Fruit fly (Drosophila melanogaster) whole organism, adult: ENCODE results near the gene CG14219.

Experiments
- CG12768 ChIP-seq: fragments of 200-800 bp; sonication (Bioruptor generic); optimal IDR thresholded peaks from 2 replicates; lab custom pipeline; 2017; ENCODE audit warnings: missing biosample characterization, missing genetic modification characterization, mild to moderate bottlenecking, moderate library complexity, missing genetic modification reagents
- CG14711 ChIP-seq: fragments of 200-800 bp; sonication (Bioruptor generic); optimal IDR thresholded peaks from 2 replicates; lab custom pipeline; 2018; ENCODE audit warnings: missing biosample characterization, mild to moderate bottlenecking, missing genetic modification characterization, moderate library complexity
- CG1620 ChIP-seq: fragments of 200-800 bp; sonication (Bioruptor generic); optimal IDR thresholded peaks from 2 replicates; lab custom pipeline; 2016; ENCODE audit warnings: missing biosample characterization, missing genetic modification characterization
- CG33017 ChIP-seq: fragments of 200-800 bp; sonication (Bioruptor generic); optimal IDR thresholded peaks from 2 replicates; lab custom pipeline; 2018; ENCODE audit warnings: missing biosample characterization, mild to moderate bottlenecking, missing genetic modification characterization, moderate library complexity
- Crg-1 ChIP-seq: fragments of 200-800 bp; sonication (Bioruptor generic); optimal IDR thresholded peaks from 2 replicates; lab custom pipeline; 2016; ENCODE audit warnings: missing biosample characterization, missing genetic modification characterization
- bab1 ChIP-seq: fragments of 200-800 bp; sonication (Bioruptor generic); optimal IDR thresholded peaks from 3 replicates; lab custom pipeline; 2019; ENCODE audit warnings: missing biosample characterization, mild to moderate bottlenecking, missing genetic modification characterization, moderate library complexity
- cic ChIP-seq: fragments of 200-800 bp; sonication (Bioruptor generic); optimal IDR thresholded peaks from 2 replicates; lab custom pipeline; 2017; ENCODE audit warnings: missing biosample characterization, mild to moderate bottlenecking, missing genetic modification characterization, moderate library complexity
- cnc ChIP-seq, 2 experiments: fragments of >200 bp; optimal IDR thresholded peaks; 2 replicates each; lab custom pipeline; 2017
- kay ChIP-seq: fragments of 200-800 bp; sonication (Bioruptor generic); peaks from one replicate; lab custom pipeline; 2016; ENCODE audit warnings: missing biosample characterization, missing genetic modification characterization, borderline replicate concordance
- ovo ChIP-seq: fragments of 200-800 bp; sonication (Bioruptor generic); optimal IDR thresholded peaks from 2 replicates; lab custom pipeline; 2016; ENCODE audit warnings: missing biosample characterization, missing genetic modification characterization
- pad ChIP-seq: fragments of 200-800 bp; sonication (Bioruptor generic); optimal IDR thresholded peaks from 3 replicates; lab custom pipeline; 2017; ENCODE audit warnings: missing biosample characterization, missing genetic modification characterization, mild to moderate bottlenecking, moderate library complexity, missing genetic modification reagents
- tj ChIP-seq: fragments of 200-800 bp; sonication (Bioruptor generic); optimal IDR thresholded peaks from 3 replicates; lab custom pipeline; 2017; ENCODE audit warnings: missing biosample characterization, mild to moderate bottlenecking, missing genetic modification characterization, moderate library complexity
- toe ChIP-seq: fragments of 200-800 bp; sonication (Bioruptor generic); optimal IDR thresholded peaks from 2 replicates; lab custom pipeline; 2016; ENCODE audit warnings: missing biosample characterization, missing genetic modification characterization

dm6 chrX:19565714-19566316 lies 24.2 kb downstream of the CG14219 start, which contains the start of the genes Grip84 and car:
- TF ChIP-seq CG14711, result peak; percentile 87
- TF ChIP-seq CG33017 (tag; lab: Kevin White, UChicago), result peak; percentile 14
- no peak for TF ChIP-seq CG12768 (GFP tag; lab: Kevin White, UChicago)
- no peak for TF ChIP-seq cnc (optimal IDR thresholded peaks at IDR 0.05; lab: Kevin White, UChicago)
- TF ChIP-seq Crg-1 (GFP tag; lab: Kevin White, UChicago), result no peak
- TF ChIP-seq kay (GFP tag; lab: Kevin White, UChicago), result no peak
- TF ChIP-seq pad (GFP tag; lab: Kevin White, UChicago), result peak; percentile 42
- TF ChIP-seq toe (GFP tag; lab: Kevin White, UChicago), result no peak
- no peak for TF ChIP-seq CG1620 (GFP tag; lab: Kevin White, UChicago)
- TF ChIP-seq tj (GFP tag; lab: Kevin White, UChicago), result peak; percentile 35
- peak; percentile 7 for TF ChIP-seq ovo (GFP tag; lab: Kevin White, UChicago)
- no peak for TF ChIP-seq cic (GFP tag; lab: Kevin White, UChicago)
- no peak for TF ChIP-seq bab1 (GFP tag; lab: Kevin White, UChicago)
